Worm (Caenorhabditis elegans): ENCODE data around the gene F44E2.6.
A peak's percentile ranks its signal among the peaks of the same experiment; 100 is the strongest.

DNA sequence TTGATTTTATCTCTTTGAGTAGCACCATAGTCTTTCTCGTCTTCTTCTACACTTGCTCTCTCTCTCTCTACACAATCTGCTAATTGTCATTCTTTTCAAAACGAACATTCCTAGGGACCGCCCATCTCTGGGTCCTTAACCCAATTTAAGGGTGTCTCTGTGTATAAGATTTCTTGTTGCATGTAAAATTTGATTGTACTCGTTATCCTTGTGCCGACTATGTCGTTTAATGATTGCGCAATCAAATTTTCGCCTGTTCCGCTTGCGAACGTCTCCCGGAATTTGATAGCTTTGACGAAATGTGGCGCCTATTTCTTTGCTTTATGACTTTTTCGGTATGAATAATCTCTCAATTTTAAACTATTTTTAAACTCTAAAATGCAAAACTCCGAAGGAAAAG, 33.9 kb downstream of the F44E2.6 start:
- TF ChIP-seq R02D3.7 (tag; optimal IDR thresholded peaks at IDR 0.05) (no peak), hlh-30 (tag; optimal IDR thresholded peaks at IDR 0.05; ENCODE audit: insufficient read depth) (no peak), lin-13 (GFP tag; optimal IDR thresholded peaks at IDR 0.05) (no peak), dpl-1 (GFP tag; optimal IDR thresholded peaks at IDR 0.05) (no peak), nhr-76 (tag; optimal IDR thresholded peaks at IDR 0.05) (no peak), fos-1 (tag; optimal IDR thresholded peaks at IDR 0.05) (no peak), tra-1 (GFP tag; IDR thresholded peaks at IDR 0.05) (no peak), fkh-10 (GFP tag; optimal IDR thresholded peaks at IDR 0.05) (peak; percentile 81), nhr-11 (tag; optimal IDR thresholded peaks at IDR 0.05) (no peak)

All from whole organism, L4 larva.